Worm (Caenorhabditis elegans) whole organism, mixed stage, embryonic: ENCODE data around the gene eol-1.

Experiments used
- M03D4.4 ChIP-seq: sonication (generic microtip); optimal IDR thresholded peaks from 2 replicates; lab custom pipeline; 2017; ENCODE audit warnings: mild to moderate bottlenecking, missing genetic modification characterization, missing compliant biosample characterization
- bed-3 ChIP-seq: fragments of 200-800 bp; sonication (Bioruptor generic); optimal IDR thresholded peaks from 3 replicates; lab custom pipeline; 2018; ENCODE audit warnings: mild to moderate bottlenecking, missing genetic modification characterization, moderate library complexity, missing compliant biosample characterization
- ceh-39 ChIP-seq: fragments of 150-350 bp; optimal IDR thresholded peaks from 2 replicates; lab custom pipeline; 2014; ENCODE audit warnings: missing biosample characterization, missing genetic modification characterization
- ceh-83 ChIP-seq: fragments of 200-800 bp; sonication (Bioruptor generic); optimal IDR thresholded peaks from 2 replicates; lab custom pipeline; 2018; ENCODE audit warnings: mild to moderate bottlenecking, missing genetic modification characterization, missing compliant biosample characterization
- ces-1 ChIP-seq: fragments of 150-350 bp; optimal IDR thresholded peaks from 2 replicates; lab custom pipeline; 2014; ENCODE audit warnings: missing biosample characterization, missing genetic modification reagents, missing genetic modification characterization
- drap-1 ChIP-seq: fragments of 200-800 bp; sonication (Bioruptor generic); optimal IDR thresholded peaks from 3 replicates; lab custom pipeline; 2018; ENCODE audit warnings: mild to moderate bottlenecking, missing genetic modification characterization, missing compliant biosample characterization
- elt-1 ChIP-seq: sonication (generic microtip); optimal IDR thresholded peaks from 2 replicates; lab custom pipeline; 2017; ENCODE audit warnings: missing genetic modification characterization, mild to moderate bottlenecking, missing compliant biosample characterization, antibody characterized with exemption, moderate library complexity, borderline replicate concordance; ENCODE audit not compliant: insufficient read depth
- elt-3 ChIP-seq: fragments of 150-350 bp; optimal IDR thresholded peaks from 2 replicates; lab custom pipeline; 2014; ENCODE audit warnings: missing biosample characterization, missing genetic modification characterization
- flh-1 ChIP-seq: fragments of 200-800 bp; sonication (Bioruptor generic); optimal IDR thresholded peaks from 2 replicates; lab custom pipeline; 2018; ENCODE audit warnings: mild to moderate bottlenecking, missing genetic modification characterization, moderate library complexity, missing compliant biosample characterization
- ham-2 ChIP-seq: fragments of 200-800 bp; sonication (Bioruptor generic); optimal IDR thresholded peaks from 2 replicates; lab custom pipeline; 2018; ENCODE audit warnings: mild to moderate bottlenecking, missing genetic modification characterization, missing compliant biosample characterization
- hlh-1 ChIP-seq: fragments of 150-350 bp; optimal IDR thresholded peaks from 2 replicates; lab custom pipeline; 2014; ENCODE audit warnings: missing biosample characterization, missing genetic modification reagents, missing genetic modification characterization
- lsy-2 ChIP-seq: fragments of 150-350 bp; optimal IDR thresholded peaks from 2 replicates; lab custom pipeline; 2014; ENCODE audit warnings: missing biosample characterization, missing genetic modification characterization
- mep-1 ChIP-seq: fragments of 150-350 bp; optimal IDR thresholded peaks from 2 replicates; lab custom pipeline; 2017; ENCODE audit warnings: missing biosample characterization, missing genetic modification reagents, missing genetic modification characterization, inconsistent platforms
- mls-2 ChIP-seq: sonication (generic microtip); optimal IDR thresholded peaks from 2 replicates; lab custom pipeline; 2016; ENCODE audit warnings: mild to moderate bottlenecking, missing genetic modification characterization, moderate library complexity, missing compliant biosample characterization
- nhr-12 ChIP-seq: fragments of 150-350 bp; optimal IDR thresholded peaks from 2 replicates; lab custom pipeline; 2014; ENCODE audit warnings: missing biosample characterization, missing genetic modification characterization
- nhr-2 ChIP-seq: fragments of 150-350 bp; optimal IDR thresholded peaks from 2 replicates; lab custom pipeline; 2014; ENCODE audit warnings: missing biosample characterization, missing genetic modification characterization
- nhr-237 ChIP-seq: fragments of 150-350 bp; optimal IDR thresholded peaks from 2 replicates; lab custom pipeline; 2014; ENCODE audit warnings: missing biosample characterization, missing genetic modification characterization
- nhr-28 ChIP-seq: fragments of 150-350 bp; optimal IDR thresholded peaks from 2 replicates; lab custom pipeline; 2014; ENCODE audit warnings: missing biosample characterization, missing genetic modification characterization
- nhr-76 ChIP-seq: sonication (generic microtip); optimal IDR thresholded peaks from 2 replicates; lab custom pipeline; 2017; ENCODE audit warnings: missing biosample characterization, missing genetic modification characterization
- sem-2 ChIP-seq: fragments of 200-800 bp; sonication (Bioruptor generic); optimal IDR thresholded peaks from 2 replicates; lab custom pipeline; 2018; ENCODE audit warnings: mild to moderate bottlenecking, missing genetic modification characterization, missing compliant biosample characterization
- snpc-4 ChIP-seq: fragments of 150-350 bp; optimal IDR thresholded peaks from 2 replicates; lab custom pipeline; 2014; ENCODE audit warnings: missing biosample characterization, missing genetic modification characterization
- sptf-1 ChIP-seq: sonication (generic microtip); optimal IDR thresholded peaks from 2 replicates; lab custom pipeline; 2017; ENCODE audit warnings: mild to moderate bottlenecking, missing genetic modification characterization, moderate library complexity, missing compliant biosample characterization
- tbx-8 ChIP-seq: fragments of 200-800 bp; sonication (Bioruptor generic); optimal IDR thresholded peaks from 2 replicates; lab custom pipeline; 2018; ENCODE audit warnings: mild to moderate bottlenecking, missing genetic modification characterization, moderate library complexity, missing compliant biosample characterization
- unc-120 ChIP-seq: sonication (generic microtip); optimal IDR thresholded peaks from 2 replicates; lab custom pipeline; 2017; ENCODE audit warnings: missing genetic modification characterization, missing compliant biosample characterization; ENCODE audit not compliant: poor library complexity, severe bottlenecking
- unc-39 ChIP-seq: fragments of 150-350 bp; optimal IDR thresholded peaks from 2 replicates; lab custom pipeline; 2014; ENCODE audit warnings: missing biosample characterization, missing genetic modification characterization
- unc-62 ChIP-seq: fragments of 150-350 bp; optimal IDR thresholded peaks from 2 replicates; lab custom pipeline; 2014; ENCODE audit warnings: missing biosample characterization, missing genetic modification reagents, missing genetic modification characterization
- zip-8 ChIP-seq: fragments of 150-350 bp; optimal IDR thresholded peaks from 2 replicates; lab custom pipeline; 2014; ENCODE audit warnings: missing biosample characterization, missing genetic modification characterization
- ztf-11 ChIP-seq: fragments of 150-350 bp; optimal IDR thresholded peaks from 2 replicates; lab custom pipeline; 2014; ENCODE audit warnings: missing biosample characterization, missing genetic modification characterization

eol-1 gene

ce11 chrV:13960916-13961315 lies 19.8 kb downstream of the eol-1 start, which contains the start of gene srh-24:
Gene srh-24 (minus strand): TSS chrV:13961016.
- TF ChIP-seq zip-8 (tag; lab: Kevin White, UChicago) (no peak), nhr-28 (tag; lab: Kevin White, UChicago) (no peak), elt-3 (no peak), nhr-12 (tag; lab: Kevin White, UChicago) (no peak)

- TF ChIP-seq M03D4.4 (tag; lab: Kevin White, UChicago) (no peak), hlh-1 (tag; lab: Kevin White, UChicago) (no peak), unc-120 (tag; lab: Kevin White, UChicago) (no peak), elt-3 (no peak), nhr-28 (tag; lab: Kevin White, UChicago) (no peak), nhr-12 (tag; lab: Kevin White, UChicago) (no peak), unc-62 (no peak), ham-2 (GFP tag; lab: Kevin White, UChicago) (no peak), nhr-76 (no peak), mls-2 (tag; lab: Kevin White, UChicago) (no peak), snpc-4 (tag; lab: Kevin White, UChicago) (no peak)
Observed at ce11 chrV:13958247-13958646, 22.5 kb downstream of the eol-1 start, which contains the start of gene R10D12.10. Gene R10D12.10 (minus strand): TSS chrV:13958347.

- no peak for TF ChIP-seq ham-2 (GFP tag; lab: Kevin White, UChicago)
- TF ChIP-seq sptf-1 (tag; lab: Kevin White, UChicago): no peak
- TF ChIP-seq nhr-12 (tag; lab: Kevin White, UChicago): no peak
- TF ChIP-seq mls-2 (tag; lab: Kevin White, UChicago): no peak
- TF ChIP-seq, all 35 proteins: peak for 0
Observed at ce11 chrV:13957691-13958090, 23.0 kb downstream of the eol-1 start.

- TF ChIP-seq snpc-4 (tag; lab: Kevin White, UChicago) (no peak), ceh-83 (GFP tag; lab: Kevin White, UChicago) (no peak), elt-3 (no peak), tbx-8 (GFP tag; lab: Kevin White, UChicago) (no peak), sptf-1 (tag; lab: Kevin White, UChicago) (no peak), lsy-2 (tag; lab: Kevin White, UChicago) (no peak), nhr-237 (tag; lab: Kevin White, UChicago) (no peak), elt-1 (tag; lab: Kevin White, UChicago) (no peak), nhr-76 (no peak), flh-1 (GFP tag; lab: Kevin White, UChicago) (no peak), unc-39 (tag; lab: Kevin White, UChicago) (no peak), bed-3 (GFP tag; lab: Kevin White, UChicago) (no peak), M03D4.4 (tag; lab: Kevin White, UChicago) (no peak), drap-1 (GFP tag; lab: Kevin White, UChicago) (no peak), ceh-39 (tag; lab: Kevin White, UChicago) (no peak)
Observed at ce11 chrV:13955370-13956089, 25.2 kb downstream of the eol-1 start.

ce11 chrV:13954056-13954455 lies 26.7 kb downstream of the eol-1 start, which contains the start of gene swt-6:
Gene swt-6 (plus strand): TSS chrV:13954356.
- no peak for TF ChIP-seq mep-1 (tag; lab: Kevin White, UChicago)
- no peak for TF ChIP-seq ces-1
- TF ChIP-seq nhr-237 (tag; lab: Kevin White, UChicago): no peak
- TF ChIP-seq nhr-2 (tag; lab: Kevin White, UChicago): no peak
- TF ChIP-seq ztf-11 (tag; lab: Kevin White, UChicago): no peak
- no peak for TF ChIP-seq elt-3
- no peak for TF ChIP-seq sptf-1 (tag; lab: Kevin White, UChicago)
- TF ChIP-seq tbx-8 (GFP tag; lab: Kevin White, UChicago): no peak
- TF ChIP-seq mls-2 (tag; lab: Kevin White, UChicago): no peak
- TF ChIP-seq ceh-39 (tag; lab: Kevin White, UChicago): no peak
- no peak for TF ChIP-seq elt-1 (tag; lab: Kevin White, UChicago)
- TF ChIP-seq ham-2 (GFP tag; lab: Kevin White, UChicago): no peak
- TF ChIP-seq drap-1 (GFP tag; lab: Kevin White, UChicago): no peak
- TF ChIP-seq sem-2 (GFP tag; lab: Kevin White, UChicago): no peak
